Worm (Caenorhabditis elegans) whole organism, young adult: Measurements from ENCODE around the gene rad-54.L2.
A peak's percentile ranks its signal among the peaks of the same experiment; 100 is the strongest.

ENCODE experiments used
- C17E4.6 ChIP-seq: fragments of 200-800 bp; sonication (Bioruptor generic); IDR thresholded peaks from 2 replicates; pipeline ENCODE4 v1.3.6; 2022; ENCODE audit warnings: missing genetic modification reagents, missing genetic modification characterization, missing compliant biosample characterization
- D2030.7 ChIP-seq: fragments of 200-800 bp; sonication (Bioruptor generic); IDR thresholded peaks from 2 replicates; pipeline ENCODE4 v1.3.6; 2022; ENCODE audit warnings: missing genetic modification reagents, missing genetic modification characterization, missing compliant biosample characterization
- F10E7.11 ChIP-seq: sonication (generic microtip); optimal IDR thresholded peaks from 2 replicates; lab custom pipeline; 2017; ENCODE audit warnings: mild to moderate bottlenecking, missing genetic modification characterization, moderate library complexity, missing compliant biosample characterization
- F23B12.7 ChIP-seq: sonication (generic microtip); optimal IDR thresholded peaks from 2 replicates; lab custom pipeline; 2017; ENCODE audit warnings: missing genetic modification characterization, mild to moderate bottlenecking, missing compliant biosample characterization, antibody characterized with exemption, moderate library complexity; ENCODE audit not compliant: insufficient read depth
- F49E8.2 ChIP-seq: sonication (generic microtip); optimal IDR thresholded peaks from 3 replicates; lab custom pipeline; 2017; ENCODE audit warnings: missing genetic modification characterization, mild to moderate bottlenecking, missing compliant biosample characterization, antibody characterized with exemption, moderate library complexity; ENCODE audit not compliant: insufficient read depth
- F52B5.7 ChIP-seq: sonication (generic microtip); optimal IDR thresholded peaks from 2 replicates; lab custom pipeline; 2016; ENCODE audit warnings: mild to moderate bottlenecking, missing genetic modification characterization, missing compliant biosample characterization
- K11D2.4 ChIP-seq: fragments of 200-800 bp; sonication (Bioruptor generic); IDR thresholded peaks from 2 replicates; pipeline ENCODE4 v1.3.6; 2022; ENCODE audit warnings: missing genetic modification reagents, missing genetic modification characterization, missing compliant biosample characterization
- T07F8.4 ChIP-seq: sonication (generic microtip); optimal IDR thresholded peaks from 2 replicates; lab custom pipeline; 2016; ENCODE audit warnings: mild to moderate bottlenecking, missing genetic modification characterization, moderate library complexity, missing compliant biosample characterization
- Y79H2A.3 ChIP-seq: fragments of 200-800 bp; sonication (Bioruptor generic); conservative IDR thresholded peaks from 2 replicates; pipeline ENCODE4 v1.3.6; 2022; ENCODE audit warnings: missing genetic modification reagents, missing genetic modification characterization, missing compliant biosample characterization
- ama-1 ChIP-seq, 3 experiments: fragments of 150-350 bp in 1 of 3; sonication (generic microtip) in 2 of 3; optimal IDR thresholded peaks; 2 replicates each; lab custom pipeline; 2014 to 2018; ENCODE audit warnings: missing biosample characterization in 2 of 3, missing genetic modification characterization in 2 of 3, missing genetic modification reagents in 2 of 3
- ceh-100 ChIP-seq: fragments of 200-800 bp; sonication (Bioruptor generic); IDR thresholded peaks from 2 replicates; pipeline ENCODE4 v1.3.6; 2022; ENCODE audit warnings: missing genetic modification reagents, missing genetic modification characterization, missing compliant biosample characterization
- ceh-40 ChIP-seq: fragments of 200-800 bp; sonication (Bioruptor generic); IDR thresholded peaks from 2 replicates; pipeline ENCODE4 v1.3.6; 2022; ENCODE audit warnings: missing genetic modification characterization, missing compliant biosample characterization
- ceh-79 ChIP-seq: sonication (generic microtip); optimal IDR thresholded peaks from 2 replicates; lab custom pipeline; 2017; ENCODE audit warnings: mild to moderate bottlenecking, missing genetic modification characterization, missing compliant biosample characterization
- efl-1 ChIP-seq: fragments of 150-350 bp; optimal IDR thresholded peaks from 2 replicates; lab custom pipeline; 2014; ENCODE audit warnings: missing biosample characterization, missing genetic modification reagents, missing genetic modification characterization
- egl-18 ChIP-seq: fragments of 200-800 bp; sonication (Bioruptor generic); IDR thresholded peaks from 2 replicates; pipeline ENCODE4 v1.3.6; 2022; ENCODE audit warnings: missing genetic modification reagents, missing genetic modification characterization, missing compliant biosample characterization
- egrh-3 ChIP-seq: fragments of 200-800 bp; sonication (Bioruptor generic); IDR thresholded peaks from 2 replicates; pipeline ENCODE4 v1.3.6; 2022; ENCODE audit warnings: missing genetic modification reagents, missing genetic modification characterization, missing compliant biosample characterization
- gei-17 ChIP-seq: fragments of 200-800 bp; sonication (Bioruptor generic); optimal IDR thresholded peaks from 2 replicates; lab custom pipeline; 2018; ENCODE audit warnings: mild to moderate bottlenecking, missing genetic modification characterization, missing compliant biosample characterization
- him-1 ChIP-seq: sonication (generic microtip); optimal IDR thresholded peaks from 2 replicates; lab custom pipeline; 2016; ENCODE audit warnings: missing genotype, missing genetic modification reagents, missing genetic modification characterization, missing compliant biosample characterization
- hmg-20 ChIP-seq: fragments of 200-800 bp; sonication (Bioruptor generic); IDR thresholded peaks from 2 replicates; pipeline ENCODE4 v1.3.6; 2022; ENCODE audit warnings: missing genetic modification reagents, missing genetic modification characterization, missing compliant biosample characterization
- hrde-1 ChIP-seq: sonication (generic microtip); optimal IDR thresholded peaks from 2 replicates; lab custom pipeline; 2016; ENCODE audit warnings: missing genetic modification characterization, mild to moderate bottlenecking, missing compliant biosample characterization, moderate library complexity, missing genotype, missing genetic modification reagents, borderline replicate concordance
- hsf-1 ChIP-seq: fragments of 200-800 bp; sonication (Bioruptor generic); IDR thresholded peaks from 2 replicates; pipeline ENCODE4 v1.3.6; 2022; ENCODE audit warnings: missing genetic modification reagents, missing genetic modification characterization, missing compliant biosample characterization
- lag-1 ChIP-seq: fragments of 200-800 bp; sonication (Bioruptor generic); IDR thresholded peaks from 2 replicates; pipeline ENCODE4 v1.3.6; 2022; ENCODE audit warnings: missing genetic modification reagents, missing genetic modification characterization, missing compliant biosample characterization
- let-607 ChIP-seq, 2 experiments: fragments of 200-800 bp in 1 of 2; sonication (Bioruptor generic) in 1 of 2; sonication (generic microtip) in 1 of 2; optimal IDR thresholded peaks; 2 replicates each; lab custom pipeline; 2016 to 2018; ENCODE audit warnings: mild to moderate bottlenecking in 2 of 2, missing compliant biosample characterization in 2 of 2, missing genetic modification characterization in 2 of 2, moderate library complexity in 2 of 2, missing genotype in 1 of 2
- lin-26 ChIP-seq: fragments of 200-800 bp; sonication (Bioruptor generic); IDR thresholded peaks from 2 replicates; pipeline ENCODE4 v1.3.6; 2022; ENCODE audit warnings: missing genetic modification reagents, missing genetic modification characterization, missing compliant biosample characterization
- lin-40 ChIP-seq: sonication (generic microtip); optimal IDR thresholded peaks from 2 replicates; lab custom pipeline; 2016; ENCODE audit warnings: missing genetic modification characterization, mild to moderate bottlenecking, missing compliant biosample characterization, missing genotype, missing genetic modification reagents
- lin-54 ChIP-seq: fragments of 200-800 bp; sonication (Bioruptor generic); optimal IDR thresholded peaks from 2 replicates; lab custom pipeline; 2018; ENCODE audit warnings: mild to moderate bottlenecking, missing genetic modification characterization, missing compliant biosample characterization
- lsy-27 ChIP-seq: sonication (generic microtip); optimal IDR thresholded peaks from 2 replicates; lab custom pipeline; 2017; ENCODE audit warnings: missing genetic modification characterization, mild to moderate bottlenecking, missing compliant biosample characterization, antibody characterized with exemption, missing genotype, borderline replicate concordance; ENCODE audit not compliant: insufficient read depth
- madf-3 ChIP-seq: fragments of 200-800 bp; sonication (Bioruptor generic); IDR thresholded peaks from 2 replicates; pipeline ENCODE4 v1.3.6; 2022; ENCODE audit warnings: missing genetic modification reagents, missing genetic modification characterization, missing compliant biosample characterization
- madf-6 ChIP-seq: fragments of 200-800 bp; sonication (Bioruptor generic); IDR thresholded peaks from 2 replicates; pipeline ENCODE4 v1.3.6; 2022; ENCODE audit warnings: missing genetic modification reagents, missing genetic modification characterization, missing compliant biosample characterization
- madf-8 ChIP-seq: fragments of 200-800 bp; sonication (Bioruptor generic); conservative IDR thresholded peaks from 2 replicates; pipeline ENCODE4 v1.3.6; 2022; ENCODE audit warnings: missing genetic modification reagents, missing genetic modification characterization, missing compliant biosample characterization
- mes-4 ChIP-seq: sonication (generic microtip); optimal IDR thresholded peaks from 2 replicates; lab custom pipeline; 2016; ENCODE audit warnings: missing genotype, missing genetic modification characterization, missing compliant biosample characterization
- nfyb-1 ChIP-seq: fragments of 200-800 bp; sonication (Bioruptor generic); IDR thresholded peaks from 2 replicates; pipeline ENCODE4 v1.3.6; 2022; ENCODE audit warnings: missing genetic modification reagents, missing genetic modification characterization, missing compliant biosample characterization
- nhr-120 ChIP-seq: fragments of 200-800 bp; sonication (Bioruptor generic); IDR thresholded peaks from 2 replicates; pipeline ENCODE4 v1.3.6; 2022; ENCODE audit warnings: missing genetic modification characterization, missing compliant biosample characterization
- nhr-179 ChIP-seq: sonication (generic microtip); optimal IDR thresholded peaks from 2 replicates; lab custom pipeline; 2016; ENCODE audit warnings: mild to moderate bottlenecking, missing genetic modification characterization, missing compliant biosample characterization
- nhr-90 ChIP-seq: sonication (generic microtip); optimal IDR thresholded peaks from 2 replicates; lab custom pipeline; 2016; ENCODE audit warnings: missing genotype, mild to moderate bottlenecking, missing genetic modification characterization, missing compliant biosample characterization
- pha-4 ChIP-seq: fragments of 150-350 bp; sonication (generic microtip); optimal IDR thresholded peaks from 2 replicates; lab custom pipeline; 2014; ENCODE audit warnings: missing biosample characterization, missing genetic modification reagents, missing genetic modification characterization
- rcor-1 ChIP-seq: fragments of 200-800 bp; sonication (Bioruptor generic); IDR thresholded peaks from 2 replicates; pipeline ENCODE4 v1.3.6; 2022; ENCODE audit warnings: missing genetic modification reagents, missing genetic modification characterization, missing compliant biosample characterization
- repo-1 ChIP-seq: sonication (generic microtip); optimal IDR thresholded peaks from 2 replicates; lab custom pipeline; 2017; ENCODE audit warnings: mild to moderate bottlenecking, missing genetic modification characterization, missing compliant biosample characterization
- somi-1 ChIP-seq: fragments of 200-800 bp; sonication (Bioruptor generic); optimal IDR thresholded peaks from 2 replicates; lab custom pipeline; 2018; ENCODE audit warnings: mild to moderate bottlenecking, missing genetic modification characterization, missing compliant biosample characterization
- tbp1 ChIP-seq: fragments of 200-800 bp; sonication (Bioruptor generic); optimal IDR thresholded peaks from 2 replicates; lab custom pipeline; 2018; ENCODE audit warnings: mild to moderate bottlenecking, missing genetic modification characterization, missing compliant biosample characterization
- tlf-1 ChIP-seq: fragments of 200-800 bp; sonication (Bioruptor generic); optimal IDR thresholded peaks from 2 replicates; lab custom pipeline; 2018; ENCODE audit warnings: mild to moderate bottlenecking, missing genetic modification characterization, missing compliant biosample characterization
- unc-62 ChIP-seq: fragments of 150-350 bp; optimal IDR thresholded peaks from 2 replicates; lab custom pipeline; 2014; ENCODE audit warnings: missing biosample characterization, missing genetic modification reagents, missing genetic modification characterization
- xnd-1 ChIP-seq: sonication (generic microtip); optimal IDR thresholded peaks from 2 replicates; lab custom pipeline; 2016; ENCODE audit warnings: missing genotype, missing genetic modification reagents, missing genetic modification characterization, missing compliant biosample characterization
- ztf-22 ChIP-seq: fragments of 200-800 bp; sonication (Bioruptor generic); optimal IDR thresholded peaks from 2 replicates; lab custom pipeline; 2018; ENCODE audit warnings: mild to moderate bottlenecking, missing genetic modification characterization, moderate library complexity, missing compliant biosample characterization
- ztf-26 ChIP-seq: sonication (generic microtip); optimal IDR thresholded peaks from 2 replicates; lab custom pipeline; 2017; ENCODE audit warnings: missing genetic modification characterization, missing compliant biosample characterization
- ztf-28 ChIP-seq: fragments of 200-800 bp; sonication (Bioruptor generic); IDR thresholded peaks from 2 replicates; pipeline ENCODE4 v1.3.6; 2022; ENCODE audit warnings: missing genetic modification reagents, missing genetic modification characterization, missing compliant biosample characterization
- ztf-3 ChIP-seq: fragments of 200-800 bp; sonication (Bioruptor generic); optimal IDR thresholded peaks from 2 replicates; lab custom pipeline; 2018; ENCODE audit warnings: mild to moderate bottlenecking, missing genetic modification characterization, missing compliant biosample characterization
- ztf-6 ChIP-seq: fragments of 200-800 bp; sonication (Bioruptor generic); IDR thresholded peaks from 2 replicates; pipeline ENCODE4 v1.3.6; 2022; ENCODE audit warnings: missing genetic modification reagents, missing genetic modification characterization, missing compliant biosample characterization

rad-54.L2 gene

DNA sequence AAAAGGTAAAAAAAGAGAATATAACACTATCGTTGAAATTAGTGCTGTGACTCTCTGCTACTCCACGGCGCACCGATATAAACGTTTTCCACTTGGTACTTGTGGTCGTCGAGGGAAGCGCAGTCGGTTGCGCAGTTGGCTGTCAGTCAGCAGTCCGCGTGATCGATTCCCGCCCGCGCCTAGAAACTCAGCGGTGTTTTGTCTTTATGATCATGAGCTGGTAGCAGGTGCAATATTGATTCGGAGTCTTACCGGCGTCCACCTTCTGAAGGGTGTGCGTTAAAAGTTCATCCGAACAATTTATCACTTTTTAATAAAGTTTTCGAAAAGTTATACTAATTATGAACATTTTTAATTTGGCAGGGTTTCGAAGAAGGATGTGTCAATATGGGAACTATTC is 33.2 kb downstream of the rad-54.L2 start (continued):
- TF ChIP-seq pha-4 (tag; lab: Kevin White, UChicago) (no peak), efl-1 (peak; percentile 40), hrde-1 (tag; lab: Kevin White, UChicago) (peak; percentile 86), tlf-1 (GFP tag; lab: Kevin White, UChicago) (peak; percentile 74), ztf-22 (GFP tag; lab: Kevin White, UChicago) (peak; percentile 68), ztf-28 (GFP tag; lab: Robert Waterston, UW) (peak; percentile 85), let-607 (tag; optimal IDR thresholded peaks at IDR 0.05; lab: Kevin White, UChicago) (peak; percentile 54 to 64), hmg-20 (GFP tag; lab: Robert Waterston, UW) (peak; percentile 70), Y79H2A.3 (GFP tag; lab: Robert Waterston, UW) (peak; percentile 29; the same call in 1 of the 2 replicates), xnd-1 (tag; lab: Kevin White, UChicago) (peak; percentile 42), C17E4.6 (GFP tag; lab: Robert Waterston, UW) (peak; percentile 60), somi-1 (peak; percentile 70), T07F8.4 (tag; lab: Kevin White, UChicago) (peak; percentile 91), D2030.7 (GFP tag; lab: Robert Waterston, UW) (peak; percentile 52; the same call in 1 of the 2 replicates), F49E8.2 (peak; percentile 77), him-1 (peak; percentile 68), gei-17 (GFP tag; lab: Kevin White, UChicago) (peak; percentile 45), nhr-90 (tag; lab: Kevin White, UChicago) (peak; percentile 96), ceh-40 (GFP tag; lab: Robert Waterston, UW) (0 out of 2 replicates have a peak, but pooled peaks have one; percentile 54), ztf-26 (tag; lab: Kevin White, UChicago) (peak; percentile 78), repo-1 (tag; lab: Kevin White, UChicago) (peak; percentile 94), madf-8 (GFP tag; lab: Robert Waterston, UW) (0 out of 2 replicates have a peak, but pooled peaks have one; percentile 21), lsy-27 (peak; percentile 75), ceh-100 (GFP tag; lab: Robert Waterston, UW) (peak; percentile 74), madf-6 (GFP tag; lab: Robert Waterston, UW) (peak; percentile 74), madf-3 (GFP tag; lab: Robert Waterston, UW) (peak; percentile 84), nhr-179 (peak; percentile 78), ztf-3 (GFP tag; lab: Kevin White, UChicago) (peak; percentile 65), lag-1 (no peak), mes-4 (tag; lab: Kevin White, UChicago) (peak; percentile 59), ama-1 (optimal IDR thresholded peaks at IDR 0.05; lab: Kevin White, UChicago) (no peak), ama-1 (GFP tag; optimal IDR thresholded peaks at IDR 0.05; lab: Kevin White, UChicago) (peak; percentile 83 to 89), unc-62 (GFP tag; lab: Kevin White, UChicago) (no peak), hsf-1 (peak; percentile 69), lin-40 (tag; lab: Kevin White, UChicago) (peak; percentile 84), K11D2.4 (no peak), lin-54 (GFP tag; lab: Kevin White, UChicago) (peak; percentile 82), nhr-120 (GFP tag; lab: Robert Waterston, UW) (peak; percentile 89; the same call in 1 of the 2 replicates), tbp1 (GFP tag; lab: Kevin White, UChicago) (peak; percentile 98), lin-26 (peak; percentile 97), ceh-79 (tag; lab: Kevin White, UChicago) (peak; percentile 94), egrh-3 (GFP tag; lab: Robert Waterston, UW) (peak; percentile 57), nfyb-1 (GFP tag; lab: Robert Waterston, UW) (peak; percentile 91), F10E7.11 (tag; lab: Kevin White, UChicago) (peak; percentile 92), ztf-6 (GFP tag; lab: Robert Waterston, UW) (no peak), rcor-1 (GFP tag; lab: Robert Waterston, UW) (peak; percentile 91), F23B12.7 (tag; lab: Kevin White, UChicago) (peak; percentile 92), egl-18 (GFP tag; lab: Robert Waterston, UW) (no peak), F52B5.7 (tag; lab: Kevin White, UChicago) (peak; percentile 92)
